Worm (Caenorhabditis elegans) whole organism, early embryonic: Measurements from ENCODE around the gene dct-1.

Experiments
- aly-1 ChIP-seq: sonication (generic microtip); optimal IDR thresholded peaks from 2 replicates; lab custom pipeline; 2016; ENCODE audit warnings: missing genetic modification characterization, missing compliant biosample characterization
- ceh-36 ChIP-seq: sonication (generic microtip); optimal IDR thresholded peaks from 2 replicates; lab custom pipeline; 2016; ENCODE audit warnings: missing genetic modification characterization, inconsistent platforms, missing compliant biosample characterization
- hmbx-1 ChIP-seq: sonication (generic microtip); optimal IDR thresholded peaks from 2 replicates; lab custom pipeline; 2016; ENCODE audit warnings: mild to moderate bottlenecking, missing genetic modification characterization, missing compliant biosample characterization
- hnd-1 ChIP-seq: sonication (generic microtip); optimal IDR thresholded peaks from 2 replicates; lab custom pipeline; 2016; ENCODE audit warnings: missing genetic modification characterization, missing compliant biosample characterization
- pes-1 ChIP-seq: fragments of 200-800 bp; sonication (Bioruptor generic); IDR thresholded peaks from 2 replicates; pipeline ENCODE4 v1.3.6; 2022; ENCODE audit warnings: missing genetic modification reagents, missing genetic modification characterization, missing compliant biosample characterization
- tbx-11 ChIP-seq: fragments of 200-800 bp; sonication (Bioruptor generic); IDR thresholded peaks from 2 replicates; pipeline ENCODE4 v1.3.6; 2022; ENCODE audit warnings: missing genetic modification characterization, missing compliant biosample characterization
- tbx-37 ChIP-seq: fragments of 200-800 bp; sonication (Bioruptor generic); conservative IDR thresholded peaks from 2 replicates; pipeline ENCODE4 v1.3.6; 2022; ENCODE audit warnings: missing genetic modification reagents, missing genetic modification characterization, missing compliant biosample characterization
- tra-4 ChIP-seq: sonication (generic microtip); optimal IDR thresholded peaks from 2 replicates; lab custom pipeline; 2017; ENCODE audit warnings: missing genetic modification characterization, missing compliant biosample characterization

DNA sequence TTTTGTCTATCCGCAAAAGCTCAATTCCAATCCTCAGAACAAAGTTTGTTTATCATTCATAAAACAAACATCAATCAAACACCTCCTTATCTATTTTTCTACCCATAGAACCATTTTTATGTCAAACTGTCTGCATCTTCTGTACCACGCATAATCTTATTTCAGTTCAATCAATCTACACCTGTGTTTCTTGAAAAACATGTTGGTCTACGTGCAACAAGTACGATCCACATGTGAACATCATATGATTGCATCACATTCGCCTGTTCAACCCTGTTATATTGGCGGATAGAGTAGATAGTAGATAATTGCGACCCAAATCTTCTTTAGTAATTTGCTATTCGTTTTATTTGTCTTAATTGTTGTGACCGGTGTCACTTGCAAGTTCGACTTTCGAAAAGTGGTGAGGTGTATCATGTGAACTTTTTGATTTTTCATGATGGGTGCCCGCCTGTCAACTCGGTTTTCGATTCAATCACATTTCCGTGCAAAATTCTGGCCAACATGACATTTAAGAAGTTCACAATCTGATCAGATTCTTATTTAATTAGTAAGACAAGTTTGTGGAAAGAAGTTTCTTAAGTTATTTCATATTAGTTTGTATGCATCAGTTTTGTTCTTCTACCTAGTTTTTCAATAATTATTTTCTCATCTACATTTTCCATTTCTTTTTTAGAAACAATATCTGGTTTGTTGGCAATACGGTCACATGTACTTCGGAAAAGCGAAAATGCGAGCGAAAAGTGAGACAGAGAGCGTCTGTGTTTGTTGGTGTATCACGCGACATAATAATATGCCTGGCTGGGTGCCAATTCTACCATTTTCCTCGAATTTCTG, 1.7 kb upstream of the dct-1 start:
- TF ChIP-seq tbx-37 (GFP tag; lab: Robert Waterston, UW) (no peak), tra-4 (tag; lab: Kevin White, UChicago) (no peak), hnd-1 (tag; lab: Kevin White, UChicago) (no peak), tbx-11 (GFP tag; lab: Robert Waterston, UW) (no peak), aly-1 (tag; lab: Kevin White, UChicago) (no peak), pes-1 (GFP tag; lab: Robert Waterston, UW) (no peak), hmbx-1 (tag; lab: Kevin White, UChicago) (no peak), ceh-36 (tag; lab: Kevin White, UChicago) (no peak)
